Worm (Caenorhabditis elegans): ENCODE data around the gene F22B3.8.

Gene F22B3.8

DNA sequence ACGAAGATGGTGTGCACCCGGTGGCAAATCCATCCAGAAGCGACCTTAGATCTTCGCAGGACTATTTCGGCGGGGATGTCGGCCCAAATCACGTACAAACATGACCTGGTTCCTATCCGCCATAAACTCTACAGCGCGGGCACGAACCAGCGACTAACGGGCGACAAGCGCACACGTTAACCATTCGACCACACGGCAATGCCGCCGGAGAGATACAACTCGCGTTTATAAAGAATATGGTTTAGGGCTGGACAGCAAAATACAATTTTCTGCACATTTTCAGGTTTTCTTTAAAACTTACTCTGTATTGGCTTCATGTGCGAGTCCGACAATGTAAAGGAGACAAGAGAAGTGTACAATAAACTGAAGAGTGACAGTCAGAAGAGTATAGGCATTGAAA is 49.3 kb upstream of the F22B3.8 start (continued):
- TF ChIP-seq ztf-6 (GFP tag; IDR thresholded peaks at IDR 0.05) (peak; percentile 73; the same call in 1 of the 2 replicates), aptf-2 (GFP tag; conservative IDR thresholded peaks at IDR 0.05) (0 out of 2 replicates have a peak, but pooled peaks have one; percentile 7), nfyb-1 (GFP tag; IDR thresholded peaks at IDR 0.05) (peak; percentile 90), nhr-120 (GFP tag; IDR thresholded peaks at IDR 0.05) (peak; percentile 95), Y79H2A.3 (GFP tag; conservative IDR thresholded peaks at IDR 0.05) (0 out of 2 replicates have a peak, but pooled peaks have one; percentile 45), snpc-1.3 (tag; optimal IDR thresholded peaks at IDR 0.05; ENCODE audit: insufficient read depth) (peak; percentile 91), rpc-1 (optimal IDR thresholded peaks at IDR 0.05) (peak; percentile 75), rpc-1 (tag; optimal IDR thresholded peaks at IDR 0.05) (peak; percentile 95), ekl-4 (GFP tag; IDR thresholded peaks at IDR 0.05) (peak; percentile 85), egrh-3 (GFP tag; IDR thresholded peaks at IDR 0.05) (peak; percentile 50), him-1 (tag; optimal IDR thresholded peaks at IDR 0.05) (peak; percentile 72), ceh-58 (GFP tag; IDR thresholded peaks at IDR 0.05) (peak; percentile 92; the same call in 1 of the 2 replicates), Y67H2A.10 (GFP tag; conservative IDR thresholded peaks at IDR 0.05) (peak; percentile 69; the same call in 1 of the 2 replicates), ccch-3 (GFP tag; optimal IDR thresholded peaks at IDR 0.05) (no peak), Y53G8AR.9 (GFP tag; conservative IDR thresholded peaks at IDR 0.05) (peak; percentile 86), rcor-1 (GFP tag; IDR thresholded peaks at IDR 0.05) (peak; percentile 86), madf-10 (tag; optimal IDR thresholded peaks at IDR 0.05) (peak; percentile 79), cebp-2 (GFP tag; IDR thresholded peaks at IDR 0.05) (peak; percentile 97), nhr-27 (tag; optimal IDR thresholded peaks at IDR 0.05) (peak; percentile 82), lin-54 (GFP tag; optimal IDR thresholded peaks at IDR 0.05) (peak; percentile 83), bed-2 (GFP tag; IDR thresholded peaks at IDR 0.05) (peak; percentile 75), K11D2.4 (GFP tag; IDR thresholded peaks at IDR 0.05) (peak; percentile 72; the same call in 1 of the 2 replicates), tbx-9 (tag; optimal IDR thresholded peaks at IDR 0.05; ENCODE audit: borderline replicate concordance) (peak; percentile 53), ztf-22 (GFP tag; optimal IDR thresholded peaks at IDR 0.05) (no peak), F39B2.1 (GFP tag; IDR thresholded peaks at IDR 0.05) (peak; percentile 40; the same call in 1 of the 2 replicates), efl-1 (GFP tag; optimal IDR thresholded peaks at IDR 0.05) (no peak), attf-6 (GFP tag; IDR thresholded peaks at IDR 0.05) (peak; percentile 84), nhr-179 (tag; optimal IDR thresholded peaks at IDR 0.05) (peak; percentile 68), bed-1 (GFP tag; IDR thresholded peaks at IDR 0.05) (0 out of 2 replicates have a peak, but pooled peaks have one; percentile 91), zfh-2 (GFP tag; conservative IDR thresholded peaks at IDR 0.05) (peak; percentile 90), C17E4.6 (GFP tag; IDR thresholded peaks at IDR 0.05) (peak; percentile 78; the same call in 1 of the 2 replicates), dox-1 (GFP tag; IDR thresholded peaks at IDR 0.05) (peak; percentile 91), somi-1 (GFP tag; optimal IDR thresholded peaks at IDR 0.05) (peak; percentile 79), nhr-80 (tag; optimal IDR thresholded peaks at IDR 0.05) (peak; percentile 62), B0336.3 (GFP tag; IDR thresholded peaks at IDR 0.05) (peak; percentile 87), Y53F4B.3 (GFP tag; IDR thresholded peaks at IDR 0.05) (no peak), sea-2 (GFP tag; IDR thresholded peaks at IDR 0.05) (peak; percentile 76; the same call in 1 of the 2 replicates), ceh-27 (GFP tag; optimal IDR thresholded peaks at IDR 0.05) (peak; percentile 90), unc-130 (GFP tag; optimal IDR thresholded peaks at IDR 0.05) (peak; percentile 79)

ce11 chrIV:11472023-11472422 is 47.3 kb upstream of the F22B3.8 start:
- TF ChIP-seq dox-1 (GFP tag; IDR thresholded peaks at IDR 0.05) (no peak), F37B4.10 (GFP tag; IDR thresholded peaks at IDR 0.05) (no peak), Y67H2A.10 (GFP tag; conservative IDR thresholded peaks at IDR 0.05) (no peak), ceh-27 (GFP tag; optimal IDR thresholded peaks at IDR 0.05) (no peak), mcd-1 (GFP tag; IDR thresholded peaks at IDR 0.05) (no peak), F39B2.1 (GFP tag; IDR thresholded peaks at IDR 0.05) (no peak), Y95B8A.8 (GFP tag; IDR thresholded peaks at IDR 0.05) (no peak), lag-1 (GFP tag; IDR thresholded peaks at IDR 0.05) (no peak), nfya-2 (GFP tag; IDR thresholded peaks at IDR 0.05) (no peak), hsf-1 (GFP tag; IDR thresholded peaks at IDR 0.05) (no peak), ztf-26 (tag; optimal IDR thresholded peaks at IDR 0.05) (no peak), lin-40 (tag; optimal IDR thresholded peaks at IDR 0.05) (no peak), ets-4 (GFP tag; optimal IDR thresholded peaks at IDR 0.05) (no peak), madf-3 (GFP tag; IDR thresholded peaks at IDR 0.05) (no peak)
